Fruit fly (Drosophila melanogaster) whole organism, wandering third instar larva: ENCODE results near the gene CG9674.

Experiments
- Dfd ChIP-seq: fragments of >200 bp; optimal IDR thresholded peaks from 2 replicates; lab custom pipeline; 2017; ENCODE audit warnings: missing biosample characterization, missing genetic modification characterization
- GATAd ChIP-seq: sonication (Bioruptor generic); optimal IDR thresholded peaks from 2 replicates; lab custom pipeline; 2016; ENCODE audit warnings: missing biosample characterization, missing genetic modification characterization
- Myc ChIP-seq: fragments of >200 bp; optimal IDR thresholded peaks from 2 replicates; lab custom pipeline; 2017
- Sp1 ChIP-seq: fragments of 200-800 bp; sonication (Bioruptor generic); optimal IDR thresholded peaks from 3 replicates; lab custom pipeline; 2019; ENCODE audit warnings: missing biosample characterization, mild to moderate bottlenecking, missing genetic modification characterization, moderate library complexity
- h ChIP-seq: fragments of 200-800 bp; sonication (Bioruptor generic); optimal IDR thresholded peaks from 3 replicates; lab custom pipeline; 2016; ENCODE audit warnings: missing biosample characterization, mild to moderate bottlenecking, missing genetic modification characterization
- jim ChIP-seq: fragments of 175-275, 200-325 bp; sonication (Bioruptor generic); optimal IDR thresholded peaks from 2 replicates; lab custom pipeline; 2016; ENCODE audit warnings: missing biosample characterization, mild to moderate bottlenecking, missing genetic modification characterization
- lola ChIP-seq: fragments of >200 bp; optimal IDR thresholded peaks from 2 replicates; lab custom pipeline; 2017; ENCODE audit warnings: missing biosample characterization, missing genetic modification characterization
- pan ChIP-seq: fragments of >200 bp; optimal IDR thresholded peaks from 2 replicates; lab custom pipeline; 2017
- psq ChIP-seq: fragments of 200-800 bp; sonication (Bioruptor generic); optimal IDR thresholded peaks from 3 replicates; lab custom pipeline; 2017; ENCODE audit warnings: missing biosample characterization, mild to moderate bottlenecking, missing genetic modification characterization, moderate library complexity
- rgr ChIP-seq: fragments of 200-800 bp; sonication (Bioruptor generic); optimal IDR thresholded peaks from 3 replicates; lab custom pipeline; 2016; ENCODE audit warnings: missing biosample characterization, mild to moderate bottlenecking, missing genetic modification characterization
- sv ChIP-seq: fragments of 200-800 bp; sonication (Bioruptor generic); optimal IDR thresholded peaks from 3 replicates; lab custom pipeline; 2016; ENCODE audit warnings: missing biosample characterization, missing genetic modification characterization
- usp ChIP-seq: fragments of >200 bp; optimal IDR thresholded peaks from 2 replicates; lab custom pipeline; 2017; ENCODE audit warnings: missing biosample characterization, missing genetic modification characterization

DNA sequence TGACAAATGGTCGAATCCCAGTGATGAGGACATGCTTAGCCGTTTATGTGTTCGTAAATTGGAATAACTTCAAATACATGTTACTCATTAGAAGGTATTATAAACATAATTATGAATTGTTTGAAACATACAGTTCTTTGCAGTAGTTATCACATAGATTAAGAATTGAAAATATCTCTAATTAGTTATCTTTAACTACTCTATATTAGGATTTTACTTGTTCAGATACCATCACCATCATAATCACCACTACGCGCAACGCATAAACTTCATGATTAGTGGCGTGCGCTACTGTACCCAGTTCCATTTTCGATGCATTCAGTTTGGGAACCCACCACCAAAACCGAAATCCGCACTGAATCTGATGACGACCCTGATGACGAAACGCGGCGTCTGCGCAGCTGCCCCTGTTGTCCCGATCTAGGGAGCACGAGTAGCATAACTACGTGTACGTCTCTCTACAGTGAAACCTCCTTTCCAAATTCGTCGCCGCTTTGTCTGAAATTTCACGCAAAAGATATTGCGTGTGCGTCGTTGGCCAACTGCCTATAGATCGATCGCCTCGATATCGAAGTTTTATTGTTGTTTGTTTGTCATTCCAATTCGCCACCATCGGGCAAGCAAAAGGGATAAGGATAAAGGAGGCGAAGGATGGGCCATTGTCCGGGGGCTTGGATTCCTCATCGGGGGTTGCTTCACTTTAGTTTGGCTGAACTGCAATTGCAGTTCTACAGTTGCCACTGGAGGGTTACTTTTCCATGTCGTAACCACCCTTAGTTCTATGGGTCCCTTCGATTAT is 63.4 kb downstream of the CG9674 start:
- TF ChIP-seq psq (no peak), sv (GFP tag; lab: Kevin White, UChicago) (no peak), lola (GFP tag; lab: Kevin White, UChicago) (no peak), Myc (lab: Kevin White, UChicago) (no peak), h (GFP tag; lab: Kevin White, UChicago) (no peak), rgr (GFP tag; lab: Kevin White, UChicago) (no peak), usp (GFP tag; lab: Kevin White, UChicago) (no peak), GATAd (GFP tag; lab: Kevin White, UChicago) (no peak), Dfd (GFP tag; lab: Kevin White, UChicago) (no peak), Sp1 (GFP tag; lab: Kevin White, UChicago) (no peak), jim (GFP tag; lab: Kevin White, UChicago) (no peak), pan (lab: Kevin White, UChicago) (no peak)
